Worm (Caenorhabditis elegans): ENCODE results near the gene ZK354.3.

DNA sequence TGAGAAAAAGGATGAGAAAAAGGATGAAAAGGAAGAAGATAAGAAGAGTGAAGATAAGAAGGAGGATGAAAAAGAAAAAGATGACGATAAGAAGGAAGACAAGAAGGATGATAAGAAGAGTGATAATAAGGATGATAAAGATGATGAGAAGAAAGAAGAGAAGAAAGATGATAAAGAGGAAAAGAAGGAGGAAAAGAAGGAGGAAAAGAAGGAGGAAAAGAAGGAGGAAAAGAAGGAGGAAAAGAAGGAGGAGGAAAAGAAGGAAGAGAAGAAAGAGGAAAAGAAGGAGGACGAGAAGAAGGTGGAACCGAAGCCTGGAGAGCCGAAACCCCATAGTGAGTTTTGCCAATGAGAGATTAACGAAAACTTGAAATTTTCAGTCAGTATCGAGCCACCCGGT is 36.5 kb upstream of the ZK354.3 start:
- no peak for TF ChIP-seq ref-1 (GFP tag; conservative IDR thresholded peaks at IDR 0.05)
- TF ChIP-seq med-1 (GFP tag; optimal IDR thresholded peaks at IDR 0.05; ENCODE audit: insufficient read depth): no peak

Data from whole organism, midembryonic.